Fruit fly (Drosophila melanogaster) whole organism, embryonic: ENCODE data around the gene Scgalpha.
A peak's percentile ranks its signal among the peaks of the same experiment; 100 is the strongest.

Experiments
- Awh ChIP-seq: fragments of 200-800 bp; sonication (Bioruptor generic); IDR thresholded peaks from 2 replicates; pipeline ENCODE4, ENCODE4 v1.3.6; 2022; ENCODE audit warnings: missing biosample characterization, missing genetic modification characterization
- BEAF-32 ChIP-seq: fragments of 200-800 bp; sonication (Bioruptor generic); optimal IDR thresholded peaks from 3 replicates; lab custom pipeline; 2017; ENCODE audit warnings: missing biosample characterization, missing genetic modification characterization, mild to moderate bottlenecking, moderate library complexity, missing genetic modification reagents
- Bdp1 ChIP-seq: fragments of 200-800 bp; sonication (Bioruptor generic); optimal IDR thresholded peaks from 3 replicates; lab custom pipeline; 2016; ENCODE audit warnings: missing biosample characterization, missing genetic modification characterization
- CG10209 ChIP-seq: fragments of 200-800 bp; sonication (Bioruptor generic); optimal IDR thresholded peaks from 3 replicates; lab custom pipeline; 2017; ENCODE audit warnings: missing biosample characterization, mild to moderate bottlenecking, missing genetic modification characterization, missing genetic modification reagents
- CG10431 ChIP-seq: fragments of 200-800 bp; sonication (Bioruptor generic); optimal IDR thresholded peaks from 3 replicates; lab custom pipeline; 2018; ENCODE audit warnings: missing biosample characterization, mild to moderate bottlenecking, missing genetic modification characterization
- CG10959 ChIP-seq: fragments of 200-800 bp; sonication (Bioruptor generic); IDR thresholded peaks from 2 replicates; pipeline ENCODE4 v1.3.6; 2022; ENCODE audit warnings: missing biosample characterization, missing genetic modification characterization
- CG10979 ChIP-seq: fragments of 200-800 bp; sonication (Bioruptor generic); optimal IDR thresholded peaks from 2 replicates; lab custom pipeline; 2018; ENCODE audit warnings: missing biosample characterization, mild to moderate bottlenecking, missing genetic modification characterization, moderate library complexity
- CG11504 ChIP-seq: fragments of 200-800 bp; sonication (Bioruptor generic); optimal IDR thresholded peaks from 3 replicates; lab custom pipeline; 2019; ENCODE audit warnings: missing biosample characterization, mild to moderate bottlenecking, missing genetic modification characterization, moderate library complexity
- CG11723 ChIP-seq: fragments of 200-800 bp; sonication (Bioruptor generic); optimal IDR thresholded peaks from 2 replicates; lab custom pipeline; 2017; ENCODE audit warnings: missing biosample characterization, mild to moderate bottlenecking, missing genetic modification characterization
- CG1233 ChIP-seq: fragments of 200-800 bp; sonication (Bioruptor generic); optimal IDR thresholded peaks from 4 replicates; lab custom pipeline; 2018; ENCODE audit warnings: missing biosample characterization, mild to moderate bottlenecking, missing genetic modification characterization
- CG12659 ChIP-seq: fragments of 200-800 bp; sonication (Bioruptor generic); optimal IDR thresholded peaks from 3 replicates; lab custom pipeline; 2017; ENCODE audit warnings: mild to moderate bottlenecking, missing biosample characterization, missing genetic modification reagents, missing genetic modification characterization
- CG13775 ChIP-seq: fragments of 200-800 bp; sonication (Bioruptor generic); optimal IDR thresholded peaks from 3 replicates; lab custom pipeline; 2017; ENCODE audit warnings: missing biosample characterization, mild to moderate bottlenecking, missing genetic modification characterization
- CG1602 ChIP-seq: fragments of 200-800 bp; sonication (Bioruptor generic); optimal IDR thresholded peaks from 3 replicates; lab custom pipeline; 2016; ENCODE audit warnings: missing biosample characterization, missing genetic modification characterization
- CG17186 ChIP-seq: fragments of 200-800 bp; sonication (Bioruptor generic); optimal IDR thresholded peaks from 3 replicates; lab custom pipeline; 2017; ENCODE audit warnings: missing biosample characterization, missing genetic modification reagents, missing genetic modification characterization
- CG18262 ChIP-seq: fragments of 200-800 bp; optimal IDR thresholded peaks from 3 replicates; lab custom pipeline; 2019; ENCODE audit warnings: missing biosample characterization, mild to moderate bottlenecking, missing genetic modification characterization, moderate library complexity
- CG3163 ChIP-seq: fragments of 200-800 bp; sonication (Bioruptor generic); optimal IDR thresholded peaks from 3 replicates; lab custom pipeline; 2016; ENCODE audit warnings: missing biosample characterization, missing genetic modification characterization
- CG34422 ChIP-seq: fragments of 200-800 bp; sonication (Bioruptor generic); IDR thresholded peaks from 3 replicates; pipeline ENCODE4 v1.3.6; 2022; ENCODE audit warnings: missing biosample characterization, missing genetic modification characterization
- CG4617 ChIP-seq: fragments of 200-800 bp; sonication (Bioruptor generic); optimal IDR thresholded peaks from 3 replicates; lab custom pipeline; 2016; ENCODE audit warnings: missing biosample characterization, missing genetic modification characterization, borderline replicate concordance
- CG5953 ChIP-seq: fragments of 200-800 bp; sonication (Bioruptor generic); IDR thresholded peaks from 2 replicates; pipeline ENCODE4 v1.3.6; 2022; ENCODE audit warnings: missing biosample characterization, missing genetic modification characterization
- CG7928 ChIP-seq: fragments of 200-800 bp; sonication (Bioruptor generic); optimal IDR thresholded peaks from 2 replicates; lab custom pipeline; 2017; ENCODE audit warnings: missing biosample characterization, mild to moderate bottlenecking, missing genetic modification characterization
- Chrac-16 ChIP-seq: fragments of 200-800 bp; sonication (Bioruptor generic); optimal IDR thresholded peaks from 3 replicates; lab custom pipeline; 2016; ENCODE audit warnings: missing biosample characterization, missing genetic modification characterization
- Doc3 ChIP-seq: fragments of 200-800 bp; sonication (Bioruptor generic); IDR thresholded peaks from 3 replicates; pipeline ENCODE4 v1.3.6; 2022; ENCODE audit warnings: missing biosample characterization, missing genetic modification characterization; ENCODE audit not compliant: partially characterized antibody
- H2.0 ChIP-seq: fragments of 200-800 bp; sonication (Bioruptor generic); IDR thresholded peaks from 2 replicates; pipeline ENCODE4 v1.3.6; 2022; ENCODE audit warnings: missing biosample characterization, missing genetic modification characterization
- HLH54F ChIP-seq: fragments of 200-800 bp; sonication (Bioruptor generic); optimal IDR thresholded peaks from 3 replicates; lab custom pipeline; 2016; ENCODE audit warnings: missing biosample characterization, missing genetic modification characterization
- HmgZ ChIP-seq: fragments of 200-800 bp; sonication (Bioruptor generic); optimal IDR thresholded peaks from 2 replicates; lab custom pipeline; 2018; ENCODE audit warnings: missing biosample characterization, mild to moderate bottlenecking, missing genetic modification characterization
- Hmr ChIP-seq: fragments of 200-800 bp; sonication (Bioruptor generic); optimal IDR thresholded peaks from 3 replicates; lab custom pipeline; 2017; ENCODE audit warnings: mild to moderate bottlenecking, missing biosample characterization, missing genetic modification reagents, missing genetic modification characterization
- Hr39 ChIP-seq: fragments of >200 bp; optimal IDR thresholded peaks from 2 replicates; lab custom pipeline; 2017
- Myb ChIP-seq: fragments of 200-800 bp; sonication (Bioruptor generic); optimal IDR thresholded peaks from 2 replicates; lab custom pipeline; 2016; ENCODE audit warnings: missing biosample characterization, missing genetic modification characterization
- Nf-YA ChIP-seq: fragments of 200-800 bp; sonication (Bioruptor generic); IDR thresholded peaks from 2 replicates; pipeline ENCODE4 v1.3.6; 2022; ENCODE audit warnings: missing biosample characterization, missing genetic modification characterization
- Ptx1 ChIP-seq: fragments of 200-800 bp; sonication (Bioruptor generic); IDR thresholded peaks from 2 replicates; pipeline ENCODE4 v1.3.6; 2022; ENCODE audit warnings: missing biosample characterization, missing genetic modification characterization
- Sox102F ChIP-seq: fragments of 200-800 bp; sonication (Bioruptor generic); optimal IDR thresholded peaks from 2 replicates; lab custom pipeline; 2018; ENCODE audit warnings: missing biosample characterization, mild to moderate bottlenecking, missing genetic modification characterization, moderate library complexity
- bbx ChIP-seq: fragments of 200-800 bp; sonication (Bioruptor generic); IDR thresholded peaks from 2 replicates; pipeline ENCODE4 v1.3.6; 2022; ENCODE audit warnings: missing biosample characterization, missing genetic modification characterization; ENCODE audit not compliant: partially characterized antibody
- btn ChIP-seq: fragments of 200-800 bp; sonication (Bioruptor generic); optimal IDR thresholded peaks from 2 replicates; lab custom pipeline; 2016; ENCODE audit warnings: missing biosample characterization, missing genetic modification characterization
- caup ChIP-seq: fragments of 200-800 bp; sonication (Bioruptor generic); optimal IDR thresholded peaks from 3 replicates; lab custom pipeline; 2017; ENCODE audit warnings: missing biosample characterization, mild to moderate bottlenecking, missing genetic modification characterization, moderate library complexity; ENCODE audit not compliant: severe bottlenecking
- crp ChIP-seq, 2 experiments: fragments of 200-800 bp; sonication (Bioruptor generic); optimal IDR thresholded peaks; 2 replicates in 1 of 2; 3 replicates in 1 of 2; lab custom pipeline; 2017; ENCODE audit warnings: missing biosample characterization in 2 of 2, missing genetic modification characterization in 2 of 2, mild to moderate bottlenecking in 1 of 2, moderate library complexity in 1 of 2
- cwo ChIP-seq: fragments of 200-800 bp; sonication (Bioruptor generic); optimal IDR thresholded peaks from 3 replicates; lab custom pipeline; 2017; ENCODE audit warnings: missing biosample characterization, missing genetic modification characterization, mild to moderate bottlenecking, moderate library complexity, missing genetic modification reagents
- dati ChIP-seq: fragments of 200-800 bp; sonication (Bioruptor generic); IDR thresholded peaks from 2 replicates; pipeline ENCODE4 v1.3.6; 2022; ENCODE audit warnings: missing biosample characterization, missing genetic modification characterization
- gce ChIP-seq: fragments of 200-800 bp; sonication (Bioruptor generic); IDR thresholded peaks from 3 replicates; pipeline ENCODE4 v1.3.6; 2022; ENCODE audit warnings: missing biosample characterization, missing genetic modification characterization
- grn ChIP-seq: fragments of 200-800 bp; sonication (Bioruptor generic); optimal IDR thresholded peaks from 3 replicates; lab custom pipeline; 2017; ENCODE audit warnings: missing biosample characterization, missing genetic modification characterization
- gsb ChIP-seq: fragments of 200-800 bp; sonication (Bioruptor generic); IDR thresholded peaks from 2 replicates; pipeline ENCODE4 v1.3.6; 2022; ENCODE audit warnings: missing biosample characterization, missing genetic modification characterization
- nerfin-2 ChIP-seq: fragments of 200-800 bp; sonication (Bioruptor generic); IDR thresholded peaks from 2 replicates; pipeline ENCODE4 v1.3.6; 2022; ENCODE audit warnings: missing biosample characterization, missing genetic modification characterization; ENCODE audit not compliant: partially characterized antibody
- pzg ChIP-seq: fragments of 200-800 bp; sonication (Bioruptor generic); optimal IDR thresholded peaks from 3 replicates; lab custom pipeline; 2018; ENCODE audit warnings: missing biosample characterization, mild to moderate bottlenecking, missing genetic modification characterization, moderate library complexity
- rib ChIP-seq: fragments of 200-800 bp; sonication (Bioruptor generic); IDR thresholded peaks from 2 replicates; pipeline ENCODE4 v1.3.6; 2022; ENCODE audit warnings: missing biosample characterization, missing genetic modification characterization
- scrt ChIP-seq: fragments of 200-800 bp; sonication (Bioruptor generic); optimal IDR thresholded peaks from 2 replicates; lab custom pipeline; 2018; ENCODE audit warnings: missing biosample characterization, mild to moderate bottlenecking, missing genetic modification characterization, moderate library complexity
- seq ChIP-seq: fragments of 200-800 bp; sonication (Bioruptor generic); IDR thresholded peaks from 2 replicates; pipeline ENCODE4 v1.3.6; 2022; ENCODE audit warnings: missing biosample characterization, missing genetic modification characterization
- sug ChIP-seq: fragments of 200-800 bp; optimal IDR thresholded peaks from 2 replicates; lab custom pipeline; 2019; ENCODE audit warnings: missing biosample characterization, mild to moderate bottlenecking, missing genetic modification characterization, moderate library complexity
- tup ChIP-seq: fragments of 200-800 bp; sonication (Bioruptor generic); optimal IDR thresholded peaks from 2 replicates; lab custom pipeline; 2016; ENCODE audit warnings: missing biosample characterization, mild to moderate bottlenecking, missing genetic modification characterization, moderate library complexity
- unpg ChIP-seq: fragments of 200-800 bp; sonication (Bioruptor generic); optimal IDR thresholded peaks from 3 replicates; lab custom pipeline; 2018; ENCODE audit warnings: missing biosample characterization, mild to moderate bottlenecking, missing genetic modification characterization, moderate library complexity

Scgalpha gene

dm6 chr2L:8300220-8301167, 2.7 kb upstream of the Scgalpha start, which contains the start of gene Btk (continued):
- TF ChIP-seq Hmr (no peak), tup (GFP tag; lab: Kevin White, UChicago) (no peak), CG12659 (GFP tag; lab: Kevin White, UChicago) (peak; percentile 35), Awh (peak; percentile 44; the same call in 1 of the 2 replicates), HmgZ (no peak), Hr39 (lab: Kevin White, UChicago) (no peak), pzg (peak; percentile 66), bbx (GFP tag; lab: Robert Waterston, UW) (0 out of 2 replicates have a peak, but pooled peaks have one; percentile 35), Ptx1 (GFP tag; lab: Robert Waterston, UW) (no peak), CG5953 (GFP tag; lab: Robert Waterston, UW) (no peak), CG10959 (no peak), nerfin-2 (no peak), cwo (GFP tag; lab: Kevin White, UChicago) (no peak), unpg (GFP tag; lab: Kevin White, UChicago) (peak; percentile 4), sug (tag; lab: Kevin White, UChicago) (no peak), Nf-YA (no peak), Doc3 (GFP tag; lab: Robert Waterston, UW) (no peak), CG13775 (no peak), BEAF-32 (GFP tag; lab: Kevin White, UChicago) (peak; percentile 11), btn (GFP tag; lab: Kevin White, UChicago) (no peak), CG3163 (GFP tag; lab: Kevin White, UChicago) (no peak), Myb (GFP tag; lab: Kevin White, UChicago) (peak; percentile 55), HLH54F (GFP tag; lab: Kevin White, UChicago) (no peak), Bdp1 (GFP tag; lab: Kevin White, UChicago) (no peak), CG10209 (no peak), H2.0 (GFP tag; lab: Robert Waterston, UW) (no peak), CG11723 (GFP tag; lab: Kevin White, UChicago) (no peak), gsb (GFP tag; lab: Robert Waterston, UW) (no peak), CG4617 (no peak), Sox102F (GFP tag; lab: Kevin White, UChicago) (no peak), gce (no peak), CG11504 (tag; lab: Kevin White, UChicago) (no peak), CG1602 (GFP tag; lab: Kevin White, UChicago) (no peak), CG34422 (GFP tag; lab: Robert Waterston, UW) (peak; percentile 64; the same call in 1 of the 3 replicates), CG10979 (tag; lab: Kevin White, UChicago) (no peak), CG17186 (peak; percentile 14), crp (GFP tag; optimal IDR thresholded peaks at IDR 0.05; lab: Kevin White, UChicago) (peak in 1 of 2 experiments; percentile 47), CG1233 (GFP tag; lab: Kevin White, UChicago) (no peak), CG7928 (no peak), CG10431 (no peak), dati (GFP tag; lab: Robert Waterston, UW) (no peak), seq (GFP tag; lab: Robert Waterston, UW) (no peak), CG18262 (tag; lab: Kevin White, UChicago) (no peak), grn (GFP tag; lab: Kevin White, UChicago) (no peak), scrt (GFP tag; lab: Kevin White, UChicago) (peak; percentile 83), caup (GFP tag; lab: Kevin White, UChicago) (no peak), rib (GFP tag; lab: Robert Waterston, UW) (no peak), Chrac-16 (GFP tag; lab: Kevin White, UChicago) (no peak)
